Worm (Caenorhabditis elegans): Measurements from ENCODE around the gene copd-1.

Gene copd-1

ce11 chrIII:6615064-6615463 is 9.7 kb downstream of the copd-1 start, which contains the start of gene cmtr-2 (continued):
- no peak for TF ChIP-seq attf-4 (tag; optimal IDR thresholded peaks at IDR 0.05)
- TF ChIP-seq ZK337.2 (GFP tag; IDR thresholded peaks at IDR 0.05), result no peak
- TF ChIP-seq D1046.2 (GFP tag; IDR thresholded peaks at IDR 0.05), result no peak
- TF ChIP-seq aly-2 (tag; optimal IDR thresholded peaks at IDR 0.05), result no peak
- TF ChIP-seq set-16 (GFP tag; IDR thresholded peaks at IDR 0.05), result no peak
- no peak for TF ChIP-seq nhr-28 (tag; optimal IDR thresholded peaks at IDR 0.05)
- no peak for TF ChIP-seq lin-1 (GFP tag; IDR thresholded peaks at IDR 0.05)
- TF ChIP-seq dmd-8 (GFP tag; IDR thresholded peaks at IDR 0.05), result no peak
- no peak for TF ChIP-seq Y5F2A.4 (GFP tag; optimal IDR thresholded peaks at IDR 0.05)

- TF ChIP-seq Y48G9A.11 (GFP tag; IDR thresholded peaks at IDR 0.05) (no peak), lin-15B (tag; optimal IDR thresholded peaks at IDR 0.05) (no peak), sdz-12 (GFP tag; optimal IDR thresholded peaks at IDR 0.05) (no peak), zip-11 (GFP tag; IDR thresholded peaks at IDR 0.05) (no peak), ceh-44 (GFP tag; IDR thresholded peaks at IDR 0.05) (no peak), ceh-62 (tag; optimal IDR thresholded peaks at IDR 0.05) (no peak), F44E2.7 (GFP tag; IDR thresholded peaks at IDR 0.05) (no peak), nhr-11 (tag; optimal IDR thresholded peaks at IDR 0.05) (no peak), snpc-1.2 (GFP tag; IDR thresholded peaks at IDR 0.05) (no peak), dve-1 (tag; optimal IDR thresholded peaks at IDR 0.05; ENCODE audit: insufficient read depth) (peak; percentile 59), dpl-1 (GFP tag; optimal IDR thresholded peaks at IDR 0.05) (no peak), hif-1 (tag; optimal IDR thresholded peaks at IDR 0.05) (no peak), spr-1 (tag; optimal IDR thresholded peaks at IDR 0.05) (no peak), ceh-20 (GFP tag; IDR thresholded peaks at IDR 0.05) (no peak), F37D6.2 (tag; optimal IDR thresholded peaks at IDR 0.05) (no peak), dmd-9 (GFP tag; IDR thresholded peaks at IDR 0.05) (no peak), dmd-6 (GFP tag; IDR thresholded peaks at IDR 0.05) (no peak; the same call in 1 of the 2 replicates), daf-12 (tag; optimal IDR thresholded peaks at IDR 0.05) (no peak), daf-16 (GFP tag; optimal IDR thresholded peaks at IDR 0.05) (no peak), daf-16 (tag; optimal IDR thresholded peaks at IDR 0.05) (peak; percentile 57), hlh-11 (tag; optimal IDR thresholded peaks at IDR 0.05) (peak; percentile 39), unc-130 (GFP tag; optimal IDR thresholded peaks at IDR 0.05) (no peak), Y105C5A.15 (GFP tag; IDR thresholded peaks at IDR 0.05) (no peak), cey-2 (tag; optimal IDR thresholded peaks at IDR 0.05; ENCODE audit: borderline replicate concordance, insufficient read depth) (no peak), T20F7.1 (GFP tag; optimal IDR thresholded peaks at IDR 0.05) (no peak), zip-2 (tag; optimal IDR thresholded peaks at IDR 0.05) (no peak), pqm-1 (tag; optimal IDR thresholded peaks at IDR 0.05) (peak; percentile 81), ces-1 (GFP tag; optimal IDR thresholded peaks at IDR 0.05) (no peak), zag-1 (tag; optimal IDR thresholded peaks at IDR 0.05) (no peak), fkh-10 (GFP tag; optimal IDR thresholded peaks at IDR 0.05) (no peak), daf-19 (GFP tag; conservative IDR thresholded peaks at IDR 0.05) (no peak), ztf-7 (tag; optimal IDR thresholded peaks at IDR 0.05) (peak; percentile 74), aha-1 (tag) (no peak), tra-1 (GFP tag; IDR thresholded peaks at IDR 0.05) (no peak), hmg-1.1 (GFP tag; IDR thresholded peaks at IDR 0.05) (no peak), nhr-237 (tag; optimal IDR thresholded peaks at IDR 0.05) (no peak), set-16 (GFP tag; IDR thresholded peaks at IDR 0.05) (no peak), lin-29 (GFP tag; IDR thresholded peaks at IDR 0.05) (no peak), nhr-28 (tag; optimal IDR thresholded peaks at IDR 0.05) (peak; percentile 31), duxl-1 (tag; optimal IDR thresholded peaks at IDR 0.05; ENCODE audit: poor library complexity) (no peak), F49E8.2 (tag; optimal IDR thresholded peaks at IDR 0.05; ENCODE audit: borderline replicate concordance) (no peak), ZK546.5 (tag; optimal IDR thresholded peaks at IDR 0.05) (no peak), mxl-2 (GFP tag; conservative IDR thresholded peaks at IDR 0.05) (no peak), ctbp-1 (GFP tag; IDR thresholded peaks at IDR 0.05) (no peak)
Observed at ce11 chrIII:6612282-6612681, 12.5 kb downstream of the copd-1 start, which contains the start of gene ctsa-4.2. Gene ctsa-4.2, plus strand, starts transcription at chrIII:6612528.

Data from whole organism, L4 larva.